Fruit fly (Drosophila melanogaster) whole organism, embryonic: ENCODE data around the gene CG1542.
A peak's percentile ranks its signal among the peaks of the same experiment; 100 is the strongest.

Experiments used
- Antp ChIP-seq: fragments of 200-800 bp; sonication (Bioruptor generic); optimal IDR thresholded peaks from 3 replicates; lab custom pipeline; 2016; ENCODE audit warnings: missing biosample characterization, missing genetic modification characterization
- B-H1 ChIP-seq: fragments of 200-800 bp; sonication (Bioruptor generic); IDR thresholded peaks from 3 replicates; pipeline ENCODE4 v1.3.6; 2022; ENCODE audit warnings: missing biosample characterization, missing genetic modification characterization
- Bteb2 ChIP-seq: fragments of 200-800 bp; sonication (Bioruptor generic); optimal IDR thresholded peaks from 2 replicates; lab custom pipeline; 2016; ENCODE audit warnings: missing biosample characterization, missing genetic modification characterization
- CG10274 ChIP-seq: fragments of 200-800 bp; sonication (Bioruptor generic); optimal IDR thresholded peaks from 3 replicates; lab custom pipeline; 2017; ENCODE audit warnings: missing biosample characterization, mild to moderate bottlenecking, missing genetic modification characterization
- CG12659 ChIP-seq: fragments of 200-800 bp; sonication (Bioruptor generic); optimal IDR thresholded peaks from 3 replicates; lab custom pipeline; 2017; ENCODE audit warnings: mild to moderate bottlenecking, missing biosample characterization, missing genetic modification reagents, missing genetic modification characterization
- CG13775 ChIP-seq: fragments of 200-800 bp; sonication (Bioruptor generic); optimal IDR thresholded peaks from 3 replicates; lab custom pipeline; 2017; ENCODE audit warnings: missing biosample characterization, mild to moderate bottlenecking, missing genetic modification characterization
- CG14710 ChIP-seq: fragments of 200-800 bp; sonication (Bioruptor generic); optimal IDR thresholded peaks from 3 replicates; lab custom pipeline; 2019; ENCODE audit warnings: missing biosample characterization, mild to moderate bottlenecking, missing genetic modification characterization, moderate library complexity
- CG15073 ChIP-seq: fragments of 200-800 bp; sonication (Bioruptor generic); optimal IDR thresholded peaks from 2 replicates; lab custom pipeline; 2016; ENCODE audit warnings: missing biosample characterization, missing genetic modification characterization
- CG15514 ChIP-seq: fragments of 200-800 bp; sonication (Bioruptor generic); optimal IDR thresholded peaks from 3 replicates; lab custom pipeline; 2017; ENCODE audit warnings: missing biosample characterization, missing genetic modification characterization, mild to moderate bottlenecking, moderate library complexity, missing genetic modification reagents
- CG1647 ChIP-seq: fragments of 200-800 bp; sonication (Bioruptor generic); optimal IDR thresholded peaks from 3 replicates; lab custom pipeline; 2016; ENCODE audit warnings: missing biosample characterization, missing genetic modification characterization
- CG17359 ChIP-seq: fragments of 200-800 bp; sonication (Bioruptor generic); optimal IDR thresholded peaks from 3 replicates; lab custom pipeline; 2018; ENCODE audit warnings: missing biosample characterization, mild to moderate bottlenecking, missing genetic modification characterization, moderate library complexity
- CG17361 ChIP-seq: fragments of 200-800 bp; sonication (Bioruptor generic); IDR thresholded peaks from 3 replicates; pipeline ENCODE4 v1.3.6; 2022; ENCODE audit warnings: missing biosample characterization, missing genetic modification characterization
- CG2116 ChIP-seq: fragments of 200-800 bp; sonication (Bioruptor generic); optimal IDR thresholded peaks from 3 replicates; lab custom pipeline; 2018; ENCODE audit warnings: missing biosample characterization, mild to moderate bottlenecking, missing genetic modification characterization
- CG31224 ChIP-seq: fragments of 200-800 bp; sonication (Bioruptor generic); IDR thresholded peaks from 2 replicates; pipeline ENCODE4 v1.3.6; 2022; ENCODE audit warnings: missing biosample characterization, missing genetic modification characterization
- CG31441 ChIP-seq: fragments of 200-800 bp; sonication (Bioruptor generic); IDR thresholded peaks from 2 replicates; pipeline ENCODE4 v1.3.6; 2022; ENCODE audit warnings: missing biosample characterization, missing genetic modification characterization
- CG34224 ChIP-seq: fragments of 200-800 bp; sonication (Bioruptor generic); IDR thresholded peaks from 3 replicates; pipeline ENCODE4 v1.3.6; 2022; ENCODE audit warnings: missing biosample characterization, missing genetic modification characterization; ENCODE audit not compliant: partially characterized antibody
- CG7839 ChIP-seq: fragments of 200-800 bp; sonication (Bioruptor generic); optimal IDR thresholded peaks from 3 replicates; lab custom pipeline; 2018; ENCODE audit warnings: missing biosample characterization, mild to moderate bottlenecking, missing genetic modification characterization, moderate library complexity
- CG8089 ChIP-seq: fragments of 200-800 bp; sonication (Bioruptor generic); optimal IDR thresholded peaks from 3 replicates; lab custom pipeline; 2016; ENCODE audit warnings: missing biosample characterization, missing genetic modification characterization
- CG9437 ChIP-seq: fragments of 200-800 bp; sonication (Bioruptor generic); optimal IDR thresholded peaks from 2 replicates; lab custom pipeline; 2018; ENCODE audit warnings: missing biosample characterization, mild to moderate bottlenecking, missing genetic modification characterization
- CG9727 ChIP-seq: fragments of 200-800 bp; sonication (Bioruptor generic); optimal IDR thresholded peaks from 3 replicates; lab custom pipeline; 2017; ENCODE audit warnings: missing biosample characterization, mild to moderate bottlenecking, missing genetic modification characterization
- CHES-1-like ChIP-seq: fragments of 200-800 bp; sonication (Bioruptor generic); optimal IDR thresholded peaks from 2 replicates; lab custom pipeline; 2016; ENCODE audit warnings: missing biosample characterization, missing genetic modification characterization
- Dbx ChIP-seq: fragments of 200-800 bp; sonication (Bioruptor generic); IDR thresholded peaks from 3 replicates; pipeline ENCODE4 v1.3.6; 2022; ENCODE audit warnings: missing biosample characterization, missing genetic modification characterization
- Dll ChIP-seq: fragments of 200-800 bp; sonication (Bioruptor generic); IDR thresholded peaks from 4 replicates; pipeline ENCODE4 v1.3.6; 2022; ENCODE audit warnings: missing biosample characterization, missing genetic modification characterization; ENCODE audit not compliant: partially characterized antibody
- Ets65A ChIP-seq: fragments of 200-800 bp; sonication (Bioruptor generic); peaks from one replicate; lab custom pipeline; 2016; ENCODE audit warnings: missing biosample characterization, missing genetic modification characterization
- Fer3 ChIP-seq: fragments of 200-800 bp; sonication (Bioruptor generic); optimal IDR thresholded peaks from 2 replicates; lab custom pipeline; 2018; ENCODE audit warnings: missing biosample characterization, mild to moderate bottlenecking, missing genetic modification characterization, moderate library complexity
- Gsc ChIP-seq: fragments of 200-800 bp; sonication (Bioruptor generic); IDR thresholded peaks from 2 replicates; pipeline ENCODE4 v1.3.6; 2022; ENCODE audit warnings: missing biosample characterization, missing genetic modification characterization
- H15 ChIP-seq: fragments of 200-800 bp; sonication (Bioruptor generic); IDR thresholded peaks from 3 replicates; pipeline ENCODE4 v1.3.6; 2022; ENCODE audit warnings: missing biosample characterization, missing genetic modification characterization
- Pdp1 ChIP-seq, 2 experiments: fragments of 200-800 bp; sonication (Bioruptor generic); optimal IDR thresholded peaks; 3 replicates each; lab custom pipeline; 2016; ENCODE audit warnings: missing biosample characterization in 2 of 2, missing genetic modification characterization in 2 of 2, mild to moderate bottlenecking in 1 of 2, moderate library complexity in 1 of 2
- Sin3A ChIP-seq: fragments of >200 bp; optimal IDR thresholded peaks from 2 replicates; lab custom pipeline; 2018
- Six4 ChIP-seq: fragments of 200-800 bp; sonication (Bioruptor generic); optimal IDR thresholded peaks from 2 replicates; lab custom pipeline; 2016; ENCODE audit warnings: missing biosample characterization, missing genetic modification characterization
- Sox100B ChIP-seq: fragments of 200-800 bp; sonication (Bioruptor generic); optimal IDR thresholded peaks from 3 replicates; lab custom pipeline; 2018; ENCODE audit warnings: missing biosample characterization, mild to moderate bottlenecking, missing genetic modification characterization
- Spps ChIP-seq: fragments of 200-800 bp; sonication (Bioruptor generic); optimal IDR thresholded peaks from 2 replicates; lab custom pipeline; 2018; ENCODE audit warnings: missing biosample characterization, mild to moderate bottlenecking, missing genetic modification characterization
- Tbp ChIP-seq: fragments of >200 bp; optimal IDR thresholded peaks from 2 replicates; lab custom pipeline; 2018; ENCODE audit warnings: missing biosample characterization, missing genetic modification characterization
- Trl ChIP-seq, 3 experiments: fragments of >200 bp in 2 of 3; fragments of 200-800 bp in 1 of 3; sonication (Bioruptor generic) in 1 of 3; optimal IDR thresholded peaks; 2 replicates in 1 of 3; 3 replicates in 2 of 3; lab custom pipeline; 2016 to 2017; ENCODE audit warnings: missing biosample characterization in 1 of 3, missing genetic modification characterization in 1 of 3
- cad ChIP-seq: fragments of >200 bp; optimal IDR thresholded peaks from 2 replicates; lab custom pipeline; 2017; ENCODE audit warnings: missing biosample characterization, missing genetic modification characterization
- chif ChIP-seq, 2 experiments: fragments of 200-800 bp; sonication (Bioruptor generic); optimal IDR thresholded peaks; 3 replicates each; lab custom pipeline; 2016; ENCODE audit warnings: missing biosample characterization in 2 of 2, missing genetic modification characterization in 2 of 2
- ci ChIP-seq: fragments of 200-800 bp; sonication (Bioruptor generic); IDR thresholded peaks from 3 replicates; pipeline ENCODE4 v1.3.6; 2022; ENCODE audit warnings: missing biosample characterization, missing genetic modification characterization
- exex ChIP-seq: fragments of 200-800 bp; sonication (Bioruptor generic); optimal IDR thresholded peaks from 4 replicates; lab custom pipeline; 2018; ENCODE audit warnings: missing biosample characterization, mild to moderate bottlenecking, missing genetic modification characterization, moderate library complexity
- fd64A ChIP-seq: fragments of 200-800 bp; sonication (Bioruptor generic); optimal IDR thresholded peaks from 3 replicates; lab custom pipeline; 2018; ENCODE audit warnings: missing biosample characterization, mild to moderate bottlenecking, missing genetic modification characterization
- her ChIP-seq: fragments of 200-800 bp; sonication (Bioruptor generic); optimal IDR thresholded peaks from 2 replicates; lab custom pipeline; 2016; ENCODE audit warnings: missing biosample characterization, missing genetic modification characterization
- kay ChIP-seq: fragments of 200-800 bp; sonication (Bioruptor generic); optimal IDR thresholded peaks from 2 replicates; lab custom pipeline; 2016; ENCODE audit warnings: missing biosample characterization, missing genetic modification characterization
- lola ChIP-seq, 3 experiments: fragments of >200 bp in 2 of 3; fragments of 200-800 bp in 1 of 3; sonication (Bioruptor generic) in 1 of 3; optimal IDR thresholded peaks; 2 replicates each; lab custom pipeline; 2017 to 2019; ENCODE audit warnings: missing biosample characterization in 3 of 3, missing genetic modification characterization in 3 of 3, mild to moderate bottlenecking in 1 of 3, moderate library complexity in 1 of 3
- mam ChIP-seq: fragments of 200-800 bp; sonication (Bioruptor generic); optimal IDR thresholded peaks from 3 replicates; lab custom pipeline; 2016; ENCODE audit warnings: missing biosample characterization, missing genetic modification characterization
- peb ChIP-seq: fragments of 200-800 bp; sonication (Bioruptor generic); IDR thresholded peaks from 2 replicates; pipeline ENCODE4 v1.3.6; 2022; ENCODE audit warnings: missing biosample characterization, missing genetic modification characterization
- schlank ChIP-seq: fragments of 200-800 bp; sonication (Bioruptor generic); optimal IDR thresholded peaks from 2 replicates; lab custom pipeline; 2018; ENCODE audit warnings: missing biosample characterization, mild to moderate bottlenecking, missing genetic modification characterization
- sim ChIP-seq: fragments of 200-800 bp; sonication (Bioruptor generic); IDR thresholded peaks from 2 replicates; pipeline ENCODE4 v1.3.6; 2022; ENCODE audit warnings: missing biosample characterization, missing genetic modification characterization
- slou ChIP-seq: fragments of 200-800 bp; sonication (Bioruptor generic); optimal IDR thresholded peaks from 3 replicates; lab custom pipeline; 2016; ENCODE audit warnings: missing biosample characterization, missing genetic modification characterization
- stwl ChIP-seq: fragments of 200-800 bp; sonication (Bioruptor generic); optimal IDR thresholded peaks from 3 replicates; lab custom pipeline; 2018; ENCODE audit warnings: missing biosample characterization, mild to moderate bottlenecking, missing genetic modification characterization, moderate library complexity
- tll ChIP-seq, 2 experiments: fragments of 200-800 bp in 1 of 2; fragments of >200 bp in 1 of 2; sonication (Bioruptor generic) in 1 of 2; optimal IDR thresholded peaks; 2 replicates each; lab custom pipeline; 2017 to 2019; ENCODE audit warnings: missing biosample characterization in 2 of 2, missing genetic modification characterization in 2 of 2, mild to moderate bottlenecking in 1 of 2, moderate library complexity in 1 of 2
- twi ChIP-seq: fragments of 200-800 bp; optimal IDR thresholded peaks from 2 replicates; lab custom pipeline; 2019; ENCODE audit warnings: missing biosample characterization, mild to moderate bottlenecking, missing genetic modification characterization, moderate library complexity
- tx ChIP-seq: fragments of 200-800 bp; sonication (Bioruptor generic); optimal IDR thresholded peaks from 2 replicates; lab custom pipeline; 2016; ENCODE audit warnings: missing biosample characterization, missing genetic modification characterization
- zen ChIP-seq: fragments of 200-800 bp; sonication (Bioruptor generic); optimal IDR thresholded peaks from 3 replicates; lab custom pipeline; 2018; ENCODE audit warnings: missing biosample characterization, mild to moderate bottlenecking, missing genetic modification characterization, moderate library complexity

Gene CG1542

dm6 chr3R:31195695-31196113 lies 17.6 kb upstream of the CG1542 start, which contains the start of gene mesh (continued):
- no peak for TF ChIP-seq Spps (tag; lab: Kevin White, UChicago)
- peak in 1 of 2 experiments; percentile 30 for TF ChIP-seq Trl (optimal IDR thresholded peaks at IDR 0.05; lab: Kevin White, UChicago)
- TF ChIP-seq Trl (GFP tag; optimal IDR thresholded peaks at IDR 0.05; lab: Kevin White, UChicago): no peak
- no peak for TF ChIP-seq ci (GFP tag; lab: Robert Waterston, UW)
- no peak for TF ChIP-seq tll (GFP tag; optimal IDR thresholded peaks at IDR 0.05; lab: Kevin White, UChicago)
- no peak for TF ChIP-seq her (GFP tag; lab: Kevin White, UChicago)
- TF ChIP-seq Tbp (GFP tag; lab: Kevin White, UChicago): no peak
- no peak for TF ChIP-seq CG9437 (GFP tag; lab: Kevin White, UChicago)
- TF ChIP-seq CG15073 (GFP tag; lab: Kevin White, UChicago): no peak
- no peak for TF ChIP-seq CG8089 (GFP tag; lab: Kevin White, UChicago)
- no peak for TF ChIP-seq Fer3 (tag; lab: Kevin White, UChicago)
- TF ChIP-seq CHES-1-like (GFP tag; lab: Kevin White, UChicago): no peak
- TF ChIP-seq Six4 (GFP tag; lab: Kevin White, UChicago): no peak
- TF ChIP-seq kay (GFP tag; lab: Kevin White, UChicago): peak; percentile 1
- TF ChIP-seq Bteb2 (GFP tag; lab: Kevin White, UChicago): no peak
- TF ChIP-seq Antp (GFP tag; lab: Kevin White, UChicago): no peak
- TF ChIP-seq twi (tag; lab: Kevin White, UChicago): no peak
- no peak for TF ChIP-seq CG2116
- no peak for TF ChIP-seq Dbx
- TF ChIP-seq stwl (tag; lab: Kevin White, UChicago): no peak
- TF ChIP-seq CG31224 (GFP tag; lab: Robert Waterston, UW): no peak
- no peak for TF ChIP-seq CG34224 (GFP tag; lab: Robert Waterston, UW)
- no peak for TF ChIP-seq sim (GFP tag; lab: Robert Waterston, UW)
- TF ChIP-seq exex (tag; lab: Kevin White, UChicago): peak; percentile 46
- TF ChIP-seq slou (GFP tag; lab: Kevin White, UChicago): no peak
- TF ChIP-seq CG7839 (tag; lab: Kevin White, UChicago): no peak
- no peak for TF ChIP-seq mam
- peak in 1 of 2 experiments; percentile 56 for TF ChIP-seq Pdp1 (GFP tag; optimal IDR thresholded peaks at IDR 0.05; lab: Kevin White, UChicago)
- no peak for TF ChIP-seq CG9727 (GFP tag; lab: Kevin White, UChicago)
- TF ChIP-seq CG14710 (tag; lab: Kevin White, UChicago): no peak
- no peak for TF ChIP-seq chif (GFP tag; optimal IDR thresholded peaks at IDR 0.05; lab: Kevin White, UChicago)
- TF ChIP-seq B-H1 (GFP tag; lab: Robert Waterston, UW): no peak
- TF ChIP-seq CG10274 (GFP tag; lab: Kevin White, UChicago): no peak
- no peak for TF ChIP-seq CG13775 (GFP tag; lab: Kevin White, UChicago)
- no peak for TF ChIP-seq tx (GFP tag; lab: Kevin White, UChicago)
- peak; percentile 3 for TF ChIP-seq CG15514 (GFP tag; lab: Kevin White, UChicago)
- TF ChIP-seq H15 (GFP tag; lab: Robert Waterston, UW): no peak
- no peak for TF ChIP-seq CG17361 (GFP tag; lab: Robert Waterston, UW)
- TF ChIP-seq Dll (GFP tag; lab: Robert Waterston, UW): no peak
- no peak for TF ChIP-seq CG31441 (GFP tag; lab: Robert Waterston, UW)
- TF ChIP-seq cad (GFP tag; lab: Kevin White, UChicago): no peak
- TF ChIP-seq peb (GFP tag; lab: Robert Waterston, UW): no peak
- no peak for TF ChIP-seq Sin3A (lab: Kevin White, UChicago)
- TF ChIP-seq CG1647: no peak
- TF ChIP-seq CG12659 (GFP tag; lab: Kevin White, UChicago): no peak
- TF ChIP-seq lola (GFP tag; optimal IDR thresholded peaks at IDR 0.05; lab: Kevin White, UChicago): no peak
- no peak for TF ChIP-seq Sox100B (GFP tag; lab: Kevin White, UChicago)
- no peak for TF ChIP-seq fd64A
- no peak for TF ChIP-seq Ets65A
- TF ChIP-seq zen (tag; lab: Kevin White, UChicago): no peak
- no peak for TF ChIP-seq Gsc (GFP tag; lab: Robert Waterston, UW)
- no peak for TF ChIP-seq CG17359 (tag; lab: Kevin White, UChicago)
- no peak for TF ChIP-seq schlank (tag; lab: Kevin White, UChicago)
